Fruit fly (Drosophila melanogaster): ENCODE data around the gene CG18530.

The CG18530 gene

dm6 chr3R:12653511-12654252 is 20.5 kb downstream of the CG18530 start (continued):
- TF ChIP-seq CG4424 (GFP tag; optimal IDR thresholded peaks at IDR 0.05): peak; percentile 72
- TF ChIP-seq CG2116 (GFP tag; optimal IDR thresholded peaks at IDR 0.05): peak; percentile 42
- peak; percentile 78 for TF ChIP-seq Fer1 (GFP tag; optimal IDR thresholded peaks at IDR 0.05)
- peak; percentile 17; the same call in 1 of the 3 replicates for TF ChIP-seq CG34224 (GFP tag; IDR thresholded peaks at IDR 0.05; ENCODE audit: partially characterized antibody)
- no peak for TF ChIP-seq Opbp (GFP tag; IDR thresholded peaks at IDR 0.05; ENCODE audit: partially characterized antibody)
- peak; percentile 81 for TF ChIP-seq CG10654 (GFP tag; optimal IDR thresholded peaks at IDR 0.05)
- no peak for TF ChIP-seq insv (GFP tag; optimal IDR thresholded peaks at IDR 0.05)
- peak; percentile 28 for TF ChIP-seq cato (GFP tag; optimal IDR thresholded peaks at IDR 0.05; ENCODE audit: borderline replicate concordance)
- peak; percentile 80 for TF ChIP-seq CG14014 (GFP tag; IDR thresholded peaks at IDR 0.05)
- TF ChIP-seq Dfd (GFP tag; optimal IDR thresholded peaks at IDR 0.05): no peak
- TF ChIP-seq dmrt11E (tag; optimal IDR thresholded peaks at IDR 0.05): no peak
- TF ChIP-seq CG4360 (GFP tag; IDR thresholded peaks at IDR 0.05): no peak
- peak; percentile 61 for TF ChIP-seq CG3163 (GFP tag; optimal IDR thresholded peaks at IDR 0.05)
- peak; percentile 66; the same call in 1 of the 2 replicates for TF ChIP-seq sob (GFP tag; IDR thresholded peaks at IDR 0.05)
- peak; percentile 65 for TF ChIP-seq Nf-YA (GFP tag; IDR thresholded peaks at IDR 0.05)
- peak; percentile 80 to 88 for TF ChIP-seq dpn (GFP tag; optimal IDR thresholded peaks at IDR 0.05)
- TF ChIP-seq Blimp-1 (GFP tag; optimal IDR thresholded peaks at IDR 0.05): peak; percentile 72
- TF ChIP-seq CG11560 (tag; IDR thresholded peaks at IDR 0.05): peak; percentile 73
- peak; percentile 79 for TF ChIP-seq CG2120 (GFP tag; optimal IDR thresholded peaks at IDR 0.05)
- TF ChIP-seq HLHmδ (GFP tag; optimal IDR thresholded peaks at IDR 0.05): no peak
- peak; percentile 73 for TF ChIP-seq Chrac-16 (GFP tag; optimal IDR thresholded peaks at IDR 0.05)
- TF ChIP-seq CG3407 (GFP tag; optimal IDR thresholded peaks at IDR 0.05): peak; percentile 72
- TF ChIP-seq CG12769 (tag; optimal IDR thresholded peaks at IDR 0.05): peak; percentile 66
- peak; percentile 76 for TF ChIP-seq CG17385 (GFP tag; optimal IDR thresholded peaks at IDR 0.05)
- TF ChIP-seq ssp (GFP tag; IDR thresholded peaks at IDR 0.05): peak; percentile 69
- TF ChIP-seq Hr78 (GFP tag; optimal IDR thresholded peaks at IDR 0.05): peak in 1 of 2 experiments; percentile 8
- TF ChIP-seq Myb (GFP tag; optimal IDR thresholded peaks at IDR 0.05): peak; percentile 61
- peak; percentile 62 for TF ChIP-seq YL-1 (GFP tag; optimal IDR thresholded peaks at IDR 0.05)
- TF ChIP-seq CG1832 (GFP tag; optimal IDR thresholded peaks at IDR 0.05): no peak
- TF ChIP-seq Ravus (GFP tag; IDR thresholded peaks at IDR 0.05): peak; percentile 50
- no peak for TF ChIP-seq CG1647 (GFP tag; optimal IDR thresholded peaks at IDR 0.05)
- TF ChIP-seq ab (GFP tag; optimal IDR thresholded peaks at IDR 0.05): peak; percentile 27
- TF ChIP-seq pan (optimal IDR thresholded peaks at IDR 0.05): no peak
- peak in 1 of 2 experiments; percentile 73 for TF ChIP-seq pan (GFP tag; optimal IDR thresholded peaks at IDR 0.05 in 1 of 2, IDR thresholded peaks at IDR 0.05 in 1 of 2)
- TF ChIP-seq CG13123 (GFP tag; optimal IDR thresholded peaks at IDR 0.05): peak; percentile 30
- TF ChIP-seq CG4730 (GFP tag; IDR thresholded peaks at IDR 0.05): peak; percentile 73
- TF ChIP-seq CG30403 (GFP tag; optimal IDR thresholded peaks at IDR 0.05): peak; percentile 84
- peak; percentile 69 for TF ChIP-seq Mad (GFP tag; optimal IDR thresholded peaks at IDR 0.05)
- TF ChIP-seq CG13775 (GFP tag; optimal IDR thresholded peaks at IDR 0.05): peak; percentile 76
- TF ChIP-seq CG12155 (GFP tag; optimal IDR thresholded peaks at IDR 0.05): peak; percentile 57
- TF ChIP-seq peb (GFP tag; IDR thresholded peaks at IDR 0.05): peak; percentile 54; the same call in 1 of the 2 replicates
- TF ChIP-seq CG10565 (GFP tag; optimal IDR thresholded peaks at IDR 0.05): no peak
- TF ChIP-seq ems (GFP tag; optimal IDR thresholded peaks at IDR 0.05): peak; percentile 73
- peak; percentile 44 for TF ChIP-seq CG4854 (GFP tag; optimal IDR thresholded peaks at IDR 0.05)
- TF ChIP-seq tll (GFP tag; optimal IDR thresholded peaks at IDR 0.05): no peak
- TF ChIP-seq Elba2 (GFP tag; optimal IDR thresholded peaks at IDR 0.05): no peak
- TF ChIP-seq Xbp1 (GFP tag; optimal IDR thresholded peaks at IDR 0.05): peak; percentile 81
- 0 out of 2 replicates have a peak, but pooled peaks have one; percentile 55 for TF ChIP-seq sim (GFP tag; IDR thresholded peaks at IDR 0.05)
- peak; percentile 68 for TF ChIP-seq Side (GFP tag; optimal IDR thresholded peaks at IDR 0.05)

Data from whole organism, embryonic.